Worm (Caenorhabditis elegans): ENCODE results near the gene T22B7.22.

ce11 chrX:5696197-5696596, 36.4 kb downstream of the T22B7.22 start:
- TF ChIP-seq him-1 (tag; optimal IDR thresholded peaks at IDR 0.05) (no peak), dao-5 (tag; optimal IDR thresholded peaks at IDR 0.05) (no peak), W03F9.2 (tag; optimal IDR thresholded peaks at IDR 0.05) (no peak)

Measured in whole organism, L4/young adult.